Worm (Caenorhabditis elegans) whole organism, late embryonic: ENCODE measurements around the gene eef-1A.1.

Experiments used
- F13H6.1 ChIP-seq: sonication (generic microtip); optimal IDR thresholded peaks from 2 replicates; lab custom pipeline; 2016; ENCODE audit warnings: missing genetic modification characterization, missing compliant biosample characterization
- che-1 ChIP-seq: sonication (generic microtip); optimal IDR thresholded peaks from 2 replicates; lab custom pipeline; 2016; ENCODE audit warnings: mild to moderate bottlenecking, missing genetic modification characterization, missing compliant biosample characterization
- elt-2 ChIP-seq: sonication (generic microtip); optimal IDR thresholded peaks from 2 replicates; lab custom pipeline; 2016; ENCODE audit warnings: missing genetic modification reagents, missing genetic modification characterization, missing compliant biosample characterization
- fkh-10 ChIP-seq: fragments of 150-350 bp; optimal IDR thresholded peaks from 2 replicates; lab custom pipeline; 2014; ENCODE audit warnings: missing biosample characterization, missing genetic modification reagents, missing genetic modification characterization
- lim-6 ChIP-seq: sonication (generic microtip); optimal IDR thresholded peaks from 2 replicates; lab custom pipeline; 2016; ENCODE audit warnings: missing genetic modification characterization, missing compliant biosample characterization
- mec-3 ChIP-seq: sonication (generic microtip); optimal IDR thresholded peaks from 2 replicates; lab custom pipeline; 2016; ENCODE audit warnings: borderline replicate concordance, missing genetic modification characterization, missing compliant biosample characterization
- nfya-1 ChIP-seq: sonication (generic microtip); optimal IDR thresholded peaks from 2 replicates; lab custom pipeline; 2017; ENCODE audit warnings: missing genetic modification characterization, mild to moderate bottlenecking, missing compliant biosample characterization, antibody characterized with exemption, moderate library complexity
- sox-4 ChIP-seq: sonication (generic microtip); optimal IDR thresholded peaks from 2 replicates; lab custom pipeline; 2017; ENCODE audit warnings: mild to moderate bottlenecking, missing genetic modification characterization, inconsistent platforms, missing compliant biosample characterization
- tbx-2 ChIP-seq: sonication (generic microtip); optimal IDR thresholded peaks from 2 replicates; lab custom pipeline; 2016; ENCODE audit warnings: missing genetic modification characterization, missing compliant biosample characterization

DNA sequence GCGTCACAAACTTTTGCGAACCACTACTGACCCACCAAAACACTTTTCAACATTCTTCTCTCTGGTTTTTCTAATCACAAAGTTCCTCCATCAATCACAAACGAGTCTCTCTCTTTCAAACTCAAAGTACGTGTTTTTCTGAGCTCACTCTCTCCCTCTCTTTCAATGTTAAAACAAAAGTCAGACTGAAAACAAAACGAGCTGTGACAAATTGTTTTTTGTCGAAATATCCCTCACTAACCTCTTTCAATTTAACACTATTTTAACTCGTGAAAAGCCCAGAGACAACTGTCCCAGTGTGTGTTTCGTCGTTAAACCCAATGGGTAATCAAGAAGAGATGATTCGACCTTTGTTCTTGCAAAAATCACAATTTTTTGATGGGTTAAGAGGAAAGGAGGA, 16.5 kb upstream of the eef-1A.1 start:
- TF ChIP-seq sox-4 (tag; lab: Kevin White, UChicago) (no peak), tbx-2 (tag; lab: Kevin White, UChicago) (no peak), elt-2 (tag; lab: Kevin White, UChicago) (no peak), F13H6.1 (tag; lab: Kevin White, UChicago) (no peak), che-1 (no peak), nfya-1 (tag; lab: Kevin White, UChicago) (no peak), fkh-10 (no peak), mec-3 (tag; lab: Kevin White, UChicago) (no peak), lim-6 (no peak)
